Fruit fly (Drosophila melanogaster) whole organism, embryonic: ENCODE data around the gene CG17752.

Experiments used
- ATbp ChIP-seq: fragments of 200-800 bp; sonication (Bioruptor generic); optimal IDR thresholded peaks from 2 replicates; lab custom pipeline; 2017; ENCODE audit warnings: missing biosample characterization, mild to moderate bottlenecking, missing genetic modification characterization, missing genetic modification reagents
- Atf6 ChIP-seq: fragments of 200-800 bp; sonication (Bioruptor generic); IDR thresholded peaks from 2 replicates; pipeline ENCODE4 v1.3.6; 2022; ENCODE audit warnings: missing biosample characterization, missing genetic modification characterization
- Bdp1 ChIP-seq: fragments of 200-800 bp; sonication (Bioruptor generic); optimal IDR thresholded peaks from 3 replicates; lab custom pipeline; 2016; ENCODE audit warnings: missing biosample characterization, missing genetic modification characterization
- Bteb2 ChIP-seq: fragments of 200-800 bp; sonication (Bioruptor generic); optimal IDR thresholded peaks from 2 replicates; lab custom pipeline; 2016; ENCODE audit warnings: missing biosample characterization, missing genetic modification characterization
- CG10543 ChIP-seq: fragments of 200-800 bp; sonication (Bioruptor generic); optimal IDR thresholded peaks from 3 replicates; lab custom pipeline; 2017; ENCODE audit warnings: missing biosample characterization, mild to moderate bottlenecking, missing genetic modification characterization, moderate library complexity
- CG11696 ChIP-seq: fragments of 200-800 bp; sonication (Bioruptor generic); IDR thresholded peaks from 2 replicates; pipeline ENCODE4 v1.3.6; 2022; ENCODE audit warnings: missing biosample characterization, missing genetic modification characterization
- CG11723 ChIP-seq: fragments of 200-800 bp; sonication (Bioruptor generic); optimal IDR thresholded peaks from 2 replicates; lab custom pipeline; 2017; ENCODE audit warnings: missing biosample characterization, mild to moderate bottlenecking, missing genetic modification characterization
- CG15696 ChIP-seq: fragments of 200-800 bp; sonication (Bioruptor generic); optimal IDR thresholded peaks from 2 replicates; lab custom pipeline; 2019; ENCODE audit warnings: missing biosample characterization, mild to moderate bottlenecking, missing genetic modification characterization, moderate library complexity
- CG17328 ChIP-seq: fragments of 200-800 bp; sonication (Bioruptor generic); IDR thresholded peaks from 2 replicates; pipeline ENCODE4 v1.3.6; 2022; ENCODE audit warnings: missing biosample characterization, missing genetic modification characterization
- CG17568 ChIP-seq: fragments of 200-800 bp; sonication (Bioruptor generic); optimal IDR thresholded peaks from 2 replicates; lab custom pipeline; 2018; ENCODE audit warnings: missing biosample characterization, mild to moderate bottlenecking, missing genetic modification characterization, moderate library complexity
- CG2199 ChIP-seq: fragments of 200-800 bp; sonication (Bioruptor generic); IDR thresholded peaks from 3 replicates; pipeline ENCODE4 v1.3.6; 2022; ENCODE audit warnings: missing biosample characterization, missing genetic modification characterization
- CG3163 ChIP-seq: fragments of 200-800 bp; sonication (Bioruptor generic); optimal IDR thresholded peaks from 3 replicates; lab custom pipeline; 2016; ENCODE audit warnings: missing biosample characterization, missing genetic modification characterization
- CG33213 ChIP-seq: fragments of 200-800 bp; sonication (Bioruptor generic); optimal IDR thresholded peaks from 3 replicates; lab custom pipeline; 2016; ENCODE audit warnings: missing biosample characterization, missing genetic modification characterization
- CG34224 ChIP-seq: fragments of 200-800 bp; sonication (Bioruptor generic); IDR thresholded peaks from 3 replicates; pipeline ENCODE4 v1.3.6; 2022; ENCODE audit warnings: missing biosample characterization, missing genetic modification characterization; ENCODE audit not compliant: partially characterized antibody
- CG34422 ChIP-seq: fragments of 200-800 bp; sonication (Bioruptor generic); IDR thresholded peaks from 3 replicates; pipeline ENCODE4 v1.3.6; 2022; ENCODE audit warnings: missing biosample characterization, missing genetic modification characterization
- CG4328 ChIP-seq: fragments of 200-800 bp; sonication (Bioruptor generic); optimal IDR thresholded peaks from 3 replicates; lab custom pipeline; 2017; ENCODE audit warnings: missing biosample characterization, missing genetic modification reagents, missing genetic modification characterization
- CG4360 ChIP-seq: fragments of 200-800 bp; sonication (Bioruptor generic); IDR thresholded peaks from 2 replicates; pipeline ENCODE4 v1.3.6; 2022; ENCODE audit warnings: missing biosample characterization, missing genetic modification characterization
- CG4617 ChIP-seq: fragments of 200-800 bp; sonication (Bioruptor generic); optimal IDR thresholded peaks from 3 replicates; lab custom pipeline; 2016; ENCODE audit warnings: missing biosample characterization, missing genetic modification characterization, borderline replicate concordance
- CG6254 ChIP-seq: fragments of 200-800 bp; sonication (Bioruptor generic); optimal IDR thresholded peaks from 3 replicates; lab custom pipeline; 2017; ENCODE audit warnings: mild to moderate bottlenecking, missing biosample characterization, missing genetic modification reagents, missing genetic modification characterization
- CG7372 ChIP-seq: fragments of 200-800 bp; sonication (Bioruptor generic); IDR thresholded peaks from 2 replicates; pipeline ENCODE4 v1.3.6; 2022; ENCODE audit warnings: missing biosample characterization, missing genetic modification characterization
- CG8359 ChIP-seq: fragments of 200-800 bp; sonication (Bioruptor generic); optimal IDR thresholded peaks from 2 replicates; lab custom pipeline; 2017; ENCODE audit warnings: missing biosample characterization, mild to moderate bottlenecking, missing genetic modification characterization, borderline replicate concordance
- Dbx ChIP-seq: fragments of 200-800 bp; sonication (Bioruptor generic); IDR thresholded peaks from 3 replicates; pipeline ENCODE4 v1.3.6; 2022; ENCODE audit warnings: missing biosample characterization, missing genetic modification characterization
- Dll ChIP-seq: fragments of 200-800 bp; sonication (Bioruptor generic); IDR thresholded peaks from 4 replicates; pipeline ENCODE4 v1.3.6; 2022; ENCODE audit warnings: missing biosample characterization, missing genetic modification characterization; ENCODE audit not compliant: partially characterized antibody
- Hmr ChIP-seq: fragments of 200-800 bp; sonication (Bioruptor generic); optimal IDR thresholded peaks from 3 replicates; lab custom pipeline; 2017; ENCODE audit warnings: mild to moderate bottlenecking, missing biosample characterization, missing genetic modification reagents, missing genetic modification characterization
- Jarid2 ChIP-seq: fragments of 200-800 bp; sonication (Bioruptor generic); optimal IDR thresholded peaks from 3 replicates; lab custom pipeline; 2017; ENCODE audit warnings: mild to moderate bottlenecking, missing biosample characterization, missing genetic modification reagents, missing genetic modification characterization
- NK7.1 ChIP-seq: fragments of 200-800 bp; sonication (Bioruptor generic); optimal IDR thresholded peaks from 3 replicates; lab custom pipeline; 2016; ENCODE audit warnings: missing biosample characterization, missing genetic modification characterization
- Sin3A ChIP-seq: fragments of >200 bp; optimal IDR thresholded peaks from 2 replicates; lab custom pipeline; 2018
- Spps ChIP-seq: fragments of 200-800 bp; sonication (Bioruptor generic); optimal IDR thresholded peaks from 2 replicates; lab custom pipeline; 2018; ENCODE audit warnings: missing biosample characterization, mild to moderate bottlenecking, missing genetic modification characterization
- Stat92E ChIP-seq, 3 experiments: fragments of >200 bp in 2 of 3; fragments of 200-800 bp in 1 of 3; sonication (Bioruptor generic) in 1 of 3; optimal IDR thresholded peaks; 2 replicates each; lab custom pipeline; 2017 to 2019; ENCODE audit warnings: missing biosample characterization in 3 of 3, missing genetic modification characterization in 3 of 3, mild to moderate bottlenecking in 1 of 3, moderate library complexity in 1 of 3
- Xbp1 ChIP-seq: fragments of 200-800 bp; sonication (Bioruptor generic); optimal IDR thresholded peaks from 3 replicates; lab custom pipeline; 2016; ENCODE audit warnings: missing biosample characterization, mild to moderate bottlenecking, missing genetic modification characterization
- amos ChIP-seq: fragments of 200-800 bp; sonication (Bioruptor generic); IDR thresholded peaks from 2 replicates; pipeline ENCODE4 v1.3.6; 2022; ENCODE audit warnings: missing biosample characterization, missing genetic modification characterization; ENCODE audit not compliant: partially characterized antibody
- bab2 ChIP-seq: fragments of 200-800 bp; sonication (Bioruptor generic); optimal IDR thresholded peaks from 2 replicates; lab custom pipeline; 2016; ENCODE audit warnings: missing biosample characterization, missing genetic modification characterization
- bbx ChIP-seq: fragments of 200-800 bp; sonication (Bioruptor generic); IDR thresholded peaks from 2 replicates; pipeline ENCODE4 v1.3.6; 2022; ENCODE audit warnings: missing biosample characterization, missing genetic modification characterization; ENCODE audit not compliant: partially characterized antibody
- dmrt99B ChIP-seq: fragments of 200-800 bp; sonication (Bioruptor generic); optimal IDR thresholded peaks from 2 replicates; lab custom pipeline; 2018; ENCODE audit warnings: missing biosample characterization, mild to moderate bottlenecking, missing genetic modification characterization, moderate library complexity
- hbn ChIP-seq: fragments of 200-800 bp; sonication (Bioruptor generic); IDR thresholded peaks from 2 replicates; pipeline ENCODE4 v1.3.6; 2022; ENCODE audit warnings: missing biosample characterization, missing genetic modification characterization; ENCODE audit not compliant: partially characterized antibody
- hkb ChIP-seq, 2 experiments: fragments of 200-800 bp in 1 of 2; fragments of >200 bp in 1 of 2; sonication (Bioruptor generic) in 1 of 2; IDR thresholded peaks in 1 of 2; optimal IDR thresholded peaks in 1 of 2; 2 replicates each; pipeline versions ENCODE4 v1.3.6 to Lab custom; 2017 to 2022; ENCODE audit warnings: missing biosample characterization in 1 of 2, missing genetic modification characterization in 1 of 2
- hth ChIP-seq: fragments of >200 bp; optimal IDR thresholded peaks from 2 replicates; lab custom pipeline; 2017; ENCODE audit warnings: inconsistent platforms
- kah ChIP-seq: fragments of 200-800 bp; sonication (Bioruptor generic); optimal IDR thresholded peaks from 2 replicates; lab custom pipeline; 2018; ENCODE audit warnings: missing biosample characterization, mild to moderate bottlenecking, missing genetic modification characterization
- kni ChIP-seq: fragments of 200-800 bp; sonication (Bioruptor generic); optimal IDR thresholded peaks from 3 replicates; lab custom pipeline; 2017; ENCODE audit warnings: mild to moderate bottlenecking, missing biosample characterization, missing genetic modification reagents, missing genetic modification characterization
- mld ChIP-seq: fragments of 200-800 bp; sonication (Bioruptor generic); IDR thresholded peaks from 3 replicates; pipeline ENCODE4 v1.3.6; 2022; ENCODE audit warnings: missing biosample characterization, missing genetic modification characterization; ENCODE audit not compliant: partially characterized antibody
- nom ChIP-seq: fragments of 200-800 bp; sonication (Bioruptor generic); optimal IDR thresholded peaks from 2 replicates; lab custom pipeline; 2017; ENCODE audit warnings: missing biosample characterization, missing genetic modification characterization, mild to moderate bottlenecking, moderate library complexity, missing genetic modification reagents
- onecut ChIP-seq: fragments of 200-800 bp; sonication (Bioruptor generic); IDR thresholded peaks from 2 replicates; pipeline ENCODE4 v1.3.6; 2022; ENCODE audit warnings: missing biosample characterization, missing genetic modification characterization
- peb ChIP-seq: fragments of 200-800 bp; sonication (Bioruptor generic); IDR thresholded peaks from 2 replicates; pipeline ENCODE4 v1.3.6; 2022; ENCODE audit warnings: missing biosample characterization, missing genetic modification characterization
- repo ChIP-seq: fragments of 200-800 bp; sonication (Bioruptor generic); optimal IDR thresholded peaks from 2 replicates; lab custom pipeline; 2016; ENCODE audit warnings: missing biosample characterization, missing genetic modification characterization
- run ChIP-seq: fragments of 200-800 bp; sonication (Bioruptor generic); optimal IDR thresholded peaks from 3 replicates; lab custom pipeline; 2018; ENCODE audit warnings: missing biosample characterization, mild to moderate bottlenecking, missing genetic modification characterization
- sens ChIP-seq: fragments of 200-800 bp; sonication (Bioruptor generic); peaks from one replicate; lab custom pipeline; 2016; ENCODE audit warnings: missing biosample characterization, missing genetic modification characterization
- sim ChIP-seq: fragments of 200-800 bp; sonication (Bioruptor generic); IDR thresholded peaks from 2 replicates; pipeline ENCODE4 v1.3.6; 2022; ENCODE audit warnings: missing biosample characterization, missing genetic modification characterization
- sna ChIP-seq: fragments of 200-800 bp; sonication (Bioruptor generic); IDR thresholded peaks from 2 replicates; pipeline ENCODE4 v1.3.6; 2022; ENCODE audit warnings: missing biosample characterization, missing genetic modification characterization; ENCODE audit not compliant: partially characterized antibody
- vvl ChIP-seq: fragments of 200-800 bp; sonication (Bioruptor generic); IDR thresholded peaks from 2 replicates; pipeline ENCODE4 v1.3.6; 2022; ENCODE audit warnings: missing biosample characterization, missing genetic modification characterization
- z ChIP-seq: fragments of 200-800 bp; sonication (Bioruptor generic); IDR thresholded peaks from 3 replicates; pipeline ENCODE4 v1.3.6; 2022; ENCODE audit warnings: missing biosample characterization, missing genetic modification characterization
- zen2 ChIP-seq: fragments of 200-800 bp; sonication (Bioruptor generic); IDR thresholded peaks from 3 replicates; pipeline ENCODE4 v1.3.6; 2022; ENCODE audit warnings: missing biosample characterization, missing genetic modification characterization; ENCODE audit not compliant: partially characterized antibody

Gene CG17752

dm6 chr3R:19568736-19569135 is 41.3 kb upstream of the CG17752 start (continued):
- TF ChIP-seq mld (peak; percentile 20; the same call in 1 of the 3 replicates), run (tag; lab: Kevin White, UChicago) (peak; percentile 16), ATbp (no peak), CG4617 (GFP tag; lab: Kevin White, UChicago) (no peak), CG10543 (GFP tag; lab: Kevin White, UChicago) (no peak), hbn (GFP tag; lab: Robert Waterston, UW) (peak; percentile 29; the same call in 1 of the 2 replicates), Spps (tag; lab: Kevin White, UChicago) (no peak), CG33213 (GFP tag; lab: Kevin White, UChicago) (no peak), sim (no peak), CG11696 (GFP tag; lab: Robert Waterston, UW) (no peak), Atf6 (no peak), CG15696 (tag; lab: Kevin White, UChicago) (no peak), repo (no peak), NK7.1 (GFP tag; lab: Kevin White, UChicago) (no peak), Bdp1 (GFP tag; lab: Kevin White, UChicago) (no peak), bbx (GFP tag; lab: Robert Waterston, UW) (peak; percentile 71), z (GFP tag; lab: Robert Waterston, UW) (peak; percentile 100), Xbp1 (GFP tag; lab: Kevin White, UChicago) (no peak), onecut (GFP tag; lab: Robert Waterston, UW) (no peak), kni (GFP tag; lab: Kevin White, UChicago) (peak; percentile 83), CG7372 (GFP tag; lab: Robert Waterston, UW) (no peak), CG4328 (GFP tag; lab: Kevin White, UChicago) (no peak), CG17568 (no peak), hth (lab: Kevin White, UChicago) (no peak), CG3163 (no peak), CG11723 (GFP tag; lab: Kevin White, UChicago) (no peak), CG34224 (GFP tag; lab: Robert Waterston, UW) (peak; percentile 69), CG17328 (GFP tag; lab: Robert Waterston, UW) (no peak), vvl (GFP tag; lab: Robert Waterston, UW) (0 out of 2 replicates have a peak, but pooled peaks have one; percentile 13), Sin3A (lab: Kevin White, UChicago) (no peak), CG2199 (GFP tag; lab: Robert Waterston, UW) (peak; percentile 83), bab2 (GFP tag; lab: Kevin White, UChicago) (no peak), zen2 (GFP tag; lab: Robert Waterston, UW) (peak; percentile 55; the same call in 1 of the 3 replicates), Dbx (GFP tag; lab: Robert Waterston, UW) (no peak), Stat92E (GFP tag; optimal IDR thresholded peaks at IDR 0.05; lab: Kevin White, UChicago) (no peak), Hmr (GFP tag; lab: Kevin White, UChicago) (no peak), CG6254 (no peak), sna (GFP tag; lab: Robert Waterston, UW) (peak; percentile 73), amos (GFP tag; lab: Robert Waterston, UW) (peak; percentile 44; the same call in 1 of the 2 replicates), kah (peak; percentile 81)

- TF ChIP-seq dmrt99B (tag; lab: Kevin White, UChicago) (no peak), Dll (GFP tag; lab: Robert Waterston, UW) (0 out of 4 replicates have a peak, but pooled peaks have one; percentile 3), CG4360 (0 out of 2 replicates have a peak, but pooled peaks have one; percentile 8), peb (GFP tag; lab: Robert Waterston, UW) (no peak), hkb (optimal IDR thresholded peaks at IDR 0.05; lab: Kevin White, UChicago) (peak; percentile 59), hkb (GFP tag; IDR thresholded peaks at IDR 0.05; lab: Robert Waterston, UW) (no peak), CG34422 (GFP tag; lab: Robert Waterston, UW) (peak; percentile 51; the same call in 1 of the 3 replicates), nom (peak; percentile 9), sens (peak; percentile 50), CG8359 (GFP tag; lab: Kevin White, UChicago) (peak; percentile 50), Jarid2 (GFP tag; lab: Kevin White, UChicago) (peak; percentile 65), Bteb2 (no peak)
Observed at dm6 chr3R:19569139-19569538, 40.9 kb upstream of the CG17752 start.
